Worm (Caenorhabditis elegans) whole organism, L3 larva: Measurements from ENCODE around the gene rgs-9.

ENCODE experiments used
- R02D3.7 ChIP-seq: fragments of 150-350 bp; optimal IDR thresholded peaks from 2 replicates; lab custom pipeline; 2014; ENCODE audit warnings: missing biosample characterization, missing genetic modification characterization
- ZK546.5 ChIP-seq: sonication (generic microtip); optimal IDR thresholded peaks from 2 replicates; lab custom pipeline; 2017; ENCODE audit warnings: missing biosample characterization, missing genetic modification characterization
- aly-2 ChIP-seq: fragments of 150-350 bp; optimal IDR thresholded peaks from 2 replicates; lab custom pipeline; 2014; ENCODE audit warnings: missing biosample characterization, missing genetic modification characterization
- ceh-16 ChIP-seq: sonication (generic microtip); optimal IDR thresholded peaks from 2 replicates; lab custom pipeline; 2017; ENCODE audit warnings: missing biosample characterization, missing genetic modification characterization
- ceh-28 ChIP-seq: fragments of 150-350 bp; optimal IDR thresholded peaks from 2 replicates; lab custom pipeline; 2014; ENCODE audit warnings: missing biosample characterization, missing genetic modification reagents, missing genetic modification characterization
- ceh-82 ChIP-seq: fragments of 150-350 bp; optimal IDR thresholded peaks from 2 replicates; lab custom pipeline; 2014; ENCODE audit warnings: missing biosample characterization, missing genetic modification characterization
- ceh-9 ChIP-seq: sonication (generic microtip); optimal IDR thresholded peaks from 2 replicates; lab custom pipeline; 2018; ENCODE audit warnings: missing biosample characterization, missing genetic modification characterization
- daf-12 ChIP-seq: fragments of 150-350 bp; optimal IDR thresholded peaks from 2 replicates; lab custom pipeline; 2014; ENCODE audit warnings: missing biosample characterization, missing genetic modification reagents, missing genetic modification characterization
- egl-5 ChIP-seq: fragments of 150-350 bp; optimal IDR thresholded peaks from 2 replicates; lab custom pipeline; 2017; ENCODE audit warnings: missing biosample characterization, missing genetic modification reagents, missing genetic modification characterization, inconsistent platforms
- elt-3 ChIP-seq, 3 experiments: fragments of 150-350 bp in 1 of 3; sonication (generic microtip) in 2 of 3; optimal IDR thresholded peaks; 2 replicates in 2 of 3; 4 replicates in 1 of 3; lab custom pipeline; 2014 to 2017; ENCODE audit warnings: missing biosample characterization in 3 of 3, missing genetic modification characterization in 3 of 3
- fkh-10 ChIP-seq: sonication (generic microtip); optimal IDR thresholded peaks from 2 replicates; lab custom pipeline; 2017; ENCODE audit warnings: missing biosample characterization, missing genetic modification reagents, missing genetic modification characterization
- fkh-2 ChIP-seq: fragments of 150-350 bp; optimal IDR thresholded peaks from 2 replicates; lab custom pipeline; 2014; ENCODE audit warnings: missing biosample characterization, missing genetic modification reagents, missing genetic modification characterization
- fos-1 ChIP-seq: fragments of 150-350 bp; optimal IDR thresholded peaks from 2 replicates; lab custom pipeline; 2014; ENCODE audit warnings: missing biosample characterization, missing genetic modification characterization
- hmg-11 ChIP-seq: sonication (generic microtip); optimal IDR thresholded peaks from 2 replicates; lab custom pipeline; 2016; ENCODE audit warnings: missing genetic modification characterization, missing compliant biosample characterization
- jun-1 ChIP-seq: fragments of 150-350 bp; optimal IDR thresholded peaks from 2 replicates; lab custom pipeline; 2014; ENCODE audit warnings: missing biosample characterization, missing genetic modification reagents, missing genetic modification characterization
- lin-15B ChIP-seq: fragments of 150-350 bp; optimal IDR thresholded peaks from 2 replicates; lab custom pipeline; 2014; ENCODE audit warnings: missing biosample characterization, missing genetic modification characterization
- lin-39 ChIP-seq: fragments of 150-350 bp; optimal IDR thresholded peaks from 2 replicates; lab custom pipeline; 2018; ENCODE audit warnings: missing biosample characterization, missing genetic modification reagents, missing genetic modification characterization
- lsy-12 ChIP-seq: sonication (generic microtip); optimal IDR thresholded peaks from 2 replicates; lab custom pipeline; 2016; ENCODE audit warnings: mild to moderate bottlenecking, missing genetic modification characterization, missing compliant biosample characterization
- mdl-1 ChIP-seq: fragments of 150-350 bp; optimal IDR thresholded peaks from 2 replicates; lab custom pipeline; 2014; ENCODE audit warnings: missing biosample characterization, missing genetic modification characterization
- nhr-12 ChIP-seq: fragments of 150-350 bp; optimal IDR thresholded peaks from 2 replicates; lab custom pipeline; 2014; ENCODE audit warnings: missing biosample characterization, missing genetic modification characterization
- nhr-237 ChIP-seq: fragments of 150-350 bp; optimal IDR thresholded peaks from 2 replicates; lab custom pipeline; 2014; ENCODE audit warnings: missing biosample characterization, missing genetic modification characterization
- nhr-25 ChIP-seq: sonication (generic microtip); optimal IDR thresholded peaks from 2 replicates; lab custom pipeline; 2017; ENCODE audit warnings: missing biosample characterization, missing genetic modification characterization
- nhr-28 ChIP-seq: fragments of 150-350 bp; optimal IDR thresholded peaks from 2 replicates; lab custom pipeline; 2014; ENCODE audit warnings: missing biosample characterization, missing genetic modification characterization
- nhr-43 ChIP-seq: sonication (generic microtip); optimal IDR thresholded peaks from 2 replicates; lab custom pipeline; 2016; ENCODE audit warnings: mild to moderate bottlenecking, missing genetic modification characterization, missing compliant biosample characterization; ENCODE audit not compliant: poor library complexity, severe bottlenecking
- nhr-77 ChIP-seq: fragments of 150-350 bp; optimal IDR thresholded peaks from 2 replicates; lab custom pipeline; 2014; ENCODE audit warnings: missing biosample characterization, missing genetic modification characterization
- pqm-1 ChIP-seq: fragments of 150-350 bp; optimal IDR thresholded peaks from 2 replicates; lab custom pipeline; 2017; ENCODE audit warnings: missing biosample characterization, missing genetic modification characterization, inconsistent platforms
- sea-2 ChIP-seq: fragments of 150-350 bp; sonication (generic microtip); optimal IDR thresholded peaks from 4 replicates; lab custom pipeline; 2014; ENCODE audit warnings: missing biosample characterization, missing genetic modification reagents, missing genetic modification characterization
- skn-1 ChIP-seq: fragments of 150-350 bp; optimal IDR thresholded peaks from 2 replicates; lab custom pipeline; 2014; ENCODE audit warnings: missing biosample characterization, missing genetic modification characterization
- snpc-4 ChIP-seq: fragments of 150-350 bp; optimal IDR thresholded peaks from 2 replicates; lab custom pipeline; 2014; ENCODE audit warnings: missing biosample characterization, missing genetic modification characterization
- tbx-2 ChIP-seq: sonication (generic microtip); optimal IDR thresholded peaks from 2 replicates; lab custom pipeline; 2016; ENCODE audit warnings: mild to moderate bottlenecking, missing genetic modification characterization, missing compliant biosample characterization
- unc-39 ChIP-seq: sonication (generic microtip); optimal IDR thresholded peaks from 4 replicates; lab custom pipeline; 2017; ENCODE audit warnings: missing biosample characterization, missing genetic modification characterization
- unc-62 ChIP-seq: fragments of 150-350 bp; sonication (generic microtip); optimal IDR thresholded peaks from 4 replicates; lab custom pipeline; 2014; ENCODE audit warnings: missing biosample characterization, missing genetic modification reagents, missing genetic modification characterization
- zag-1 ChIP-seq: fragments of 150-350 bp; optimal IDR thresholded peaks from 2 replicates; lab custom pipeline; 2014; ENCODE audit warnings: missing biosample characterization, missing genetic modification characterization
- ztf-11 ChIP-seq: fragments of 150-350 bp; optimal IDR thresholded peaks from 2 replicates; lab custom pipeline; 2014; ENCODE audit warnings: missing biosample characterization, missing genetic modification characterization
- ztf-4 ChIP-seq: fragments of 150-350 bp; optimal IDR thresholded peaks from 2 replicates; lab custom pipeline; 2014; ENCODE audit warnings: missing biosample characterization, missing genetic modification characterization

Gene rgs-9

DNA sequence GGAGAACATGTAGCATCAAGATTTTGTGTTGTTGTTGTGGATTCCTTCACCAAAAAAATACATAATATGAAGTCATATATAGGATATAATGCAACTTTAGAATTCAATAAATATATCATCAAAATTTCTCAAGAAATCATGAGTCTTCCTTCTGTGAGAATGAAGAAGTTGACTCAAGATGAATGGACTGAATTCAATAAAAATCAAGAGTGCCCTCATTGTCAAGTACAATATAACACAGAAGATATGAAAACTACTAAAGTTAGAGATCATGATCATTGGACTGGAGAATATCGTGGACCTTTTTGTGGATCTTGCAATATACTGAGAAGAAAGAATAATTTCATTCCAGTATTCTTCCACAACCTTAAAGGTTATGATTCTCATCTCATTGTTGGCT is 20.4 kb downstream of the rgs-9 start:
- no peak for TF ChIP-seq jun-1 (tag; lab: Kevin White, UChicago)
- TF ChIP-seq nhr-28 (tag; lab: Kevin White, UChicago): no peak
- no peak for TF ChIP-seq nhr-12 (tag; lab: Kevin White, UChicago)
- no peak for TF ChIP-seq lsy-12 (tag; lab: Kevin White, UChicago)
- no peak for TF ChIP-seq nhr-237 (tag; lab: Kevin White, UChicago)
- no peak for TF ChIP-seq zag-1
- no peak for TF ChIP-seq unc-62 (GFP tag; lab: Kevin White, UChicago)
- no peak for TF ChIP-seq nhr-43 (tag; lab: Kevin White, UChicago)
- no peak for TF ChIP-seq ceh-28 (tag; lab: Kevin White, UChicago)
- TF ChIP-seq nhr-77 (tag; lab: Kevin White, UChicago): no peak
- no peak for TF ChIP-seq fkh-2 (tag; lab: Kevin White, UChicago)
- no peak for TF ChIP-seq hmg-11 (tag; lab: Kevin White, UChicago)
- TF ChIP-seq ceh-82 (tag; lab: Kevin White, UChicago): no peak
- TF ChIP-seq pqm-1 (tag; lab: Kevin White, UChicago): no peak
- TF ChIP-seq elt-3 (tag; optimal IDR thresholded peaks at IDR 0.05; lab: Kevin White, UChicago): no peak

DNA sequence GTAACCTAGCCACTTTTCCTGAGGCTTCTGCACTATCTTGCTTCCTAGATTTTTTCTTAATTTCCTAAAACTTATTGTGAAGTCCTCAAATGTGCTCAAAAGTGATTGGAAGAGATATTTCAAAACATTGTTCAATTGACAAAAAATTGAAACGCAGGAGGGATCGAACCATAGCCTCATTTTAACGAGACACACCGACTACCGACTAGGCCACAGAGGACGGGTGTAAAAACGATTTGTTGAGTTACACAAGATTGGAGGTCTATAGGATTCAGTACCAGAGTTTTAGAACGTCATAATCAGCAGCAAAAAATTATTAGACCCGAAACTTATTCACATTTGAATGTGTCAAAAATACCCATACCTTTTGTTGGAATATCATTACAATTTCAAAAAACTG is 24.2 kb downstream of the rgs-9 start:
- no peak for TF ChIP-seq nhr-77 (tag; lab: Kevin White, UChicago)
- no peak for TF ChIP-seq nhr-237 (tag; lab: Kevin White, UChicago)
- TF ChIP-seq unc-39 (tag; lab: Kevin White, UChicago): no peak
- TF ChIP-seq unc-62 (GFP tag; lab: Kevin White, UChicago): no peak
- no peak for TF ChIP-seq hmg-11 (tag; lab: Kevin White, UChicago)
- TF ChIP-seq ceh-9: no peak
- TF ChIP-seq egl-5 (tag; lab: Kevin White, UChicago): no peak
- TF ChIP-seq nhr-28 (tag; lab: Kevin White, UChicago): no peak
- TF ChIP-seq nhr-25 (tag; lab: Kevin White, UChicago): no peak
- no peak for TF ChIP-seq lin-15B (tag; lab: Kevin White, UChicago)
- TF ChIP-seq snpc-4 (tag; lab: Kevin White, UChicago): no peak
- no peak for TF ChIP-seq fkh-2 (tag; lab: Kevin White, UChicago)
- no peak for TF ChIP-seq aly-2 (tag; lab: Kevin White, UChicago)
- TF ChIP-seq ceh-16 (tag; lab: Kevin White, UChicago): no peak
- TF ChIP-seq daf-12 (tag; lab: Kevin White, UChicago): no peak
- TF ChIP-seq nhr-43 (tag; lab: Kevin White, UChicago): no peak
- no peak for TF ChIP-seq pqm-1 (tag; lab: Kevin White, UChicago)
- TF ChIP-seq ztf-4 (tag; lab: Kevin White, UChicago): no peak
- no peak for TF ChIP-seq lsy-12 (tag; lab: Kevin White, UChicago)
- TF ChIP-seq zag-1: no peak

ce11 chrX:1939887-1940286 is 24.8 kb downstream of the rgs-9 start, which contains the start of gene Y59E1A.4:
TSS of gene Y59E1A.4 (minus strand) at chrX:1939987.
- TF ChIP-seq R02D3.7 (tag; lab: Kevin White, UChicago) (no peak), unc-39 (tag; lab: Kevin White, UChicago) (no peak)
- TF ChIP-seq, all 47 proteins: peak for 0

ce11 chrX:1959063-1959462 is 44.0 kb downstream of the rgs-9 start:
- TF ChIP-seq nhr-77 (tag; lab: Kevin White, UChicago): no peak
- no peak for TF ChIP-seq nhr-28 (tag; lab: Kevin White, UChicago)
- TF ChIP-seq ztf-4 (tag; lab: Kevin White, UChicago): no peak
- TF ChIP-seq lsy-12 (tag; lab: Kevin White, UChicago): no peak
- no peak for TF ChIP-seq fkh-10
- TF ChIP-seq nhr-12 (tag; lab: Kevin White, UChicago): no peak
- TF ChIP-seq sea-2: no peak
- TF ChIP-seq skn-1 (tag; lab: Kevin White, UChicago): no peak
- no peak for TF ChIP-seq mdl-1 (tag; lab: Kevin White, UChicago)
- no peak for TF ChIP-seq egl-5 (tag; lab: Kevin White, UChicago)
- TF ChIP-seq elt-3 (tag; optimal IDR thresholded peaks at IDR 0.05; lab: Kevin White, UChicago): no peak
- TF ChIP-seq aly-2 (tag; lab: Kevin White, UChicago): no peak
- TF ChIP-seq zag-1: no peak
- TF ChIP-seq ZK546.5 (tag; lab: Kevin White, UChicago): no peak
- TF ChIP-seq ceh-82 (tag; lab: Kevin White, UChicago): no peak
- TF ChIP-seq nhr-237 (tag; lab: Kevin White, UChicago): no peak
- TF ChIP-seq lin-39: no peak
- TF ChIP-seq ztf-11 (tag; lab: Kevin White, UChicago): no peak
- TF ChIP-seq fos-1 (tag; lab: Kevin White, UChicago): no peak
- no peak for TF ChIP-seq tbx-2 (tag; lab: Kevin White, UChicago)
